4 fruit fly cellular contexts compared by ENCODE assay signal in the genomic region with DNA sequence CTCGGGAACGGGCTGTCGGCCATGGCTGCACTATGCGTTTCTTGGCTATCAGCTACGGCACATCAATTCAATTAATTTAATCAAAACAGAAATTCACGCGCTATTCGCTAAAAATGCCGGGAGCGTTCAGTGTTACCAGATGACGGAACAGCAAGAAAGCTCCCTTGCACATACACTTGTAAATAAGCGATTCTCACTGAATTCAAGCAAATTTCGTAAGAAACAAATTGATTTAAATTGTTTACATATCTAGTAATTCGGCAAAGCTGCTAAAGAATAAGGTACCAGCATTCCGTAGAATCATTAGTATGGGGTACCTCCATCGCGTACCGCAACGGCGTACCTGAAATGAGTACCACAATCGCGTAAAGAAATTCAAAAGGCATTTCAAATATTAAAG.
TF ChIP-seq lines count a peak whose summit lies in the region.

Gene Nup107 (minus strand): TSS at position 149 of the 400 bp plus-strand sequence.

- no peak for TF ChIP-seq CTCF in whole organism, embryonic (GFP tag; optimal IDR thresholded peaks at IDR 0.05; lab: Kevin White, UChicago)

TF ChIP-seq in whole organism, embryonic, 481 proteins besides CTCF, POLR2A, EP300 and RAD21 (continues in another document):
- TF ChIP-seq corto (GFP tag; optimal IDR thresholded peaks at IDR 0.05; lab: Kevin White, UChicago) = no peak
- TF ChIP-seq ken (GFP tag; IDR thresholded peaks at IDR 0.05; lab: Robert Waterston, UW) = peak; percentile 37; the same call in 1 of the 3 replicates
- no peak for TF ChIP-seq CG7839 (tag; optimal IDR thresholded peaks at IDR 0.05; lab: Kevin White, UChicago)
- TF ChIP-seq exex (tag; optimal IDR thresholded peaks at IDR 0.05; lab: Kevin White, UChicago) = no peak
- no peak for TF ChIP-seq oc (tag; optimal IDR thresholded peaks at IDR 0.05; lab: Kevin White, UChicago)
- TF ChIP-seq Lim3 (GFP tag; IDR thresholded peaks at IDR 0.05; lab: Robert Waterston, UW) = no peak
- no peak for TF ChIP-seq nau (GFP tag; optimal IDR thresholded peaks at IDR 0.05; lab: Kevin White, UChicago)
- no peak for TF ChIP-seq Lhr (GFP tag; optimal IDR thresholded peaks at IDR 0.05; lab: Kevin White, UChicago)
- TF ChIP-seq pros (GFP tag; optimal IDR thresholded peaks at IDR 0.05; lab: Kevin White, UChicago) = no peak
- TF ChIP-seq Lpt (GFP tag; optimal IDR thresholded peaks at IDR 0.05; lab: Kevin White, UChicago) = no peak
- no peak for TF ChIP-seq CG6654 (GFP tag; optimal IDR thresholded peaks at IDR 0.05; lab: Kevin White, UChicago)
- no peak for TF ChIP-seq CG9876 (GFP tag; optimal IDR thresholded peaks at IDR 0.05; lab: Kevin White, UChicago)
- no peak for TF ChIP-seq Tbp (GFP tag; optimal IDR thresholded peaks at IDR 0.05; lab: Kevin White, UChicago)
- TF ChIP-seq Drgx (GFP tag; IDR thresholded peaks at IDR 0.05; lab: Robert Waterston, UW) = no peak
- no peak for TF ChIP-seq CG12942 (GFP tag; optimal IDR thresholded peaks at IDR 0.05; lab: Kevin White, UChicago)
- peak; percentile 32; the same call in 1 of the 3 replicates for TF ChIP-seq CG17361 (GFP tag; IDR thresholded peaks at IDR 0.05; lab: Robert Waterston, UW)
- TF ChIP-seq H2.0 (GFP tag; IDR thresholded peaks at IDR 0.05; lab: Robert Waterston, UW) = no peak
- no peak for TF ChIP-seq vvl (GFP tag; IDR thresholded peaks at IDR 0.05; lab: Robert Waterston, UW)
- no peak for TF ChIP-seq Mad (GFP tag; optimal IDR thresholded peaks at IDR 0.05; lab: Kevin White, UChicago)
- TF ChIP-seq schlank (tag; optimal IDR thresholded peaks at IDR 0.05; lab: Kevin White, UChicago) = no peak
- no peak for TF ChIP-seq run (tag; optimal IDR thresholded peaks at IDR 0.05; lab: Kevin White, UChicago)
- TF ChIP-seq lab (GFP tag; optimal IDR thresholded peaks at IDR 0.05; lab: Kevin White, UChicago) = no peak
- no peak for TF ChIP-seq BtbVII (GFP tag; optimal IDR thresholded peaks at IDR 0.05; lab: Kevin White, UChicago)

TF ChIP-seq in whole organism, prepupa, 60 proteins besides CTCF, POLR2A, EP300 and RAD21:
- TF ChIP-seq CG11294 (GFP tag; IDR thresholded peaks at IDR 0.05; lab: Robert Waterston, UW) (no peak), CG6163 (GFP tag; IDR thresholded peaks at IDR 0.05; lab: Robert Waterston, UW) (0 out of 3 replicates have a peak, but pooled peaks have one; percentile 11), CG3032 (tag; optimal IDR thresholded peaks at IDR 0.05; lab: Kevin White, UChicago) (peak; percentile 19), salr (GFP tag; optimal IDR thresholded peaks at IDR 0.05; lab: Kevin White, UChicago) (no peak), CG10631 (GFP tag; optimal IDR thresholded peaks at IDR 0.05; lab: Kevin White, UChicago) (no peak), CG16779 (tag; optimal IDR thresholded peaks at IDR 0.05; lab: Kevin White, UChicago) (no peak), Blimp-1 (GFP tag; optimal IDR thresholded peaks at IDR 0.05; lab: Kevin White, UChicago) (no peak), CG34406 (GFP tag; optimal IDR thresholded peaks at IDR 0.05; lab: Kevin White, UChicago) (no peak), lz (GFP tag; optimal IDR thresholded peaks at IDR 0.05; lab: Kevin White, UChicago) (peak; percentile 7), OdsH (GFP tag; optimal IDR thresholded peaks at IDR 0.05; lab: Kevin White, UChicago) (no peak), achi (GFP tag; optimal IDR thresholded peaks at IDR 0.05; lab: Kevin White, UChicago) (no peak), Ets21C (GFP tag; optimal IDR thresholded peaks at IDR 0.05; lab: Kevin White, UChicago) (no peak), cyc (GFP tag; optimal IDR thresholded peaks at IDR 0.05; lab: Kevin White, UChicago) (peak; percentile 10), Ets96B (tag; optimal IDR thresholded peaks at IDR 0.05; lab: Kevin White, UChicago) (no peak), Hr4 (GFP tag; optimal IDR thresholded peaks at IDR 0.05; lab: Kevin White, UChicago) (peak; percentile 11), Eip78C (GFP tag; lab: Kevin White, UChicago) (peak; percentile 52), Hr39 (GFP tag; optimal IDR thresholded peaks at IDR 0.05; lab: Kevin White, UChicago) (no peak), topi (GFP tag; optimal IDR thresholded peaks at IDR 0.05; lab: Kevin White, UChicago) (no peak), CG8119 (GFP tag; IDR thresholded peaks at IDR 0.05; lab: Robert Waterston, UW) (no peak), Gug (GFP tag; IDR thresholded peaks at IDR 0.05; lab: Robert Waterston, UW) (no peak), CG31627 (GFP tag; optimal IDR thresholded peaks at IDR 0.05; lab: Kevin White, UChicago) (peak; percentile 1)

TF ChIP-seq in whole organism, pupa, 21 proteins besides CTCF, POLR2A, EP300 and RAD21:
- TF ChIP-seq CG4496 (GFP tag; IDR thresholded peaks at IDR 0.05; lab: Robert Waterston, UW) (0 out of 3 replicates have a peak, but pooled peaks have one; percentile 16), Snoo (tag; optimal IDR thresholded peaks at IDR 0.05; lab: Kevin White, UChicago) (no peak), fd96Ca (GFP tag; IDR thresholded peaks at IDR 0.05; lab: Robert Waterston, UW) (no peak)
TF ChIP-seq in whole organism, pupa: peak in this region for 1.

TF ChIP-seq in whole organism, wandering third instar larva, 38 proteins besides CTCF, POLR2A, EP300 and RAD21:
- TF ChIP-seq N (GFP tag; optimal IDR thresholded peaks at IDR 0.05; lab: Kevin White, UChicago) (peak; percentile 81), tai (GFP tag; optimal IDR thresholded peaks at IDR 0.05; lab: Kevin White, UChicago) (no peak)
TF ChIP-seq in whole organism, wandering third instar larva: peak in this region for 1.

Comparison
In these comparisons a context has a peak if more than half of its experiments do, and no peak if none do; other contexts are left out.
1. Of the 7 proteins assayed by ChIP-seq in both whole organism, embryonic and whole organism, prepupa: peak only in whole organism, embryonic: Sox102F; only in whole organism, prepupa: none; in both: none; in neither: 6.